Fruit fly (Drosophila melanogaster): ENCODE data around the gene CG33986.

dm6 chr3L:15534274-15535227 is 9.5 kb upstream of the CG33986 start:
- TF ChIP-seq kay (GFP tag; ENCODE audit: borderline replicate concordance) = no peak
- peak; percentile 40 for TF ChIP-seq pad (GFP tag; optimal IDR thresholded peaks at IDR 0.05)
- peak; percentile 43 for TF ChIP-seq CG33017 (tag; optimal IDR thresholded peaks at IDR 0.05)

All from whole organism, adult.